Fruit fly (Drosophila melanogaster): ENCODE data around the gene CG4239.
A peak's percentile ranks its signal among the peaks of the same experiment; 100 is the strongest.

Gene CG4239

DNA sequence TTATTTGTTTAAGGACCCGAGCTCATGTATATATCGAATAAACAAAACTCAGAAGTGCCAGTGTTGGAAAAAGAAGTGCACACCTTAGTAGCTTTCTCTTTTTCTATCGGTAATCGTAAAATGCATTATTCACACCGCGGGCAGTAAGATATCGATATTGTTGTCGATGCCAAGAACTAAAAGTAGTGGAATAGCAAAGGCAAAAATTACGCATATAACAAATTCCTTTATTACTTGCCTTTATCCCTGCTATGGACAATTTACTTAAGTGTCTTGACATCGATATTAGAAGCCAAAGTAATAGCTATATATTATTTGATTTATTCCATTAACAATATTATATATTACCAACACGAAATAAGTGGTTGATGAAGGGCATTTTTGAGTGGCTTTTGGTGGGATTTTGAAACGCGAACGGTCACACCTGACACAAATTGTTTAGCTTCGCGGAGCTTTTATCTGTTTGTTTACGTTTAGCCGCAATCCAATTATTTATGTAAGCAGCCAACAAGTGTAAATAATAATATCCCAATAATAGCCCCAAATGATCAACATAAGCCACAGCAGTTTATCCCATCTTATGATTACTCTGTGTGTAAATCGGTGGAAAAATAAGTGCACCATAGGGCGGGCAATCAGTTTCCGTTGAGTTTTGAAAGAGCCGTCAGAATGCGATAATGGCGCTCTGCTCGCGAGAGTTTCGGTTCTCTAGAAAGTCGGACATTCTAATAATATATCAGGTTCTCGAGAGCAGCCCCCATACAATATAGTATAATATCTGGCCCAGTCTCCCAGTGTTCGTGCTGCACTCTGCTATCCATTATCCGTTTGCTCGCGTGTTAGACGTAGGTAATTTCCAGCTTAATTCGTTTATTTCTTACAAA, at the start of gene CG4239, which contains the start of gene CG9992 (continued):
- TF ChIP-seq trem (tag; optimal IDR thresholded peaks at IDR 0.05) (peak; percentile 56), CG1603 (tag; optimal IDR thresholded peaks at IDR 0.05) (peak; percentile 42), CG15011 (GFP tag; optimal IDR thresholded peaks at IDR 0.05) (peak; percentile 2), CG2120 (GFP tag; optimal IDR thresholded peaks at IDR 0.05) (peak; percentile 66), CG30403 (GFP tag; optimal IDR thresholded peaks at IDR 0.05) (peak; percentile 77), bigmax (GFP tag; optimal IDR thresholded peaks at IDR 0.05) (no peak), E2f2 (GFP tag; IDR thresholded peaks at IDR 0.05) (peak; percentile 33; the same call in 1 of the 2 replicates), Ets65A (GFP tag) (peak; percentile 95), Hr51 (GFP tag; optimal IDR thresholded peaks at IDR 0.05) (peak; percentile 36 to 59), HmgD (GFP tag; optimal IDR thresholded peaks at IDR 0.05) (peak; percentile 25), Trl (optimal IDR thresholded peaks at IDR 0.05) (peak in 1 of 2 experiments; percentile 52), Trl (GFP tag; optimal IDR thresholded peaks at IDR 0.05) (peak; percentile 1), Poxn (GFP tag; IDR thresholded peaks at IDR 0.05) (0 out of 2 replicates have a peak, but pooled peaks have one; percentile 25), Pdp1 (GFP tag; optimal IDR thresholded peaks at IDR 0.05) (peak; percentile 40 to 82), CG9876 (GFP tag; optimal IDR thresholded peaks at IDR 0.05) (no peak), CG10654 (GFP tag; optimal IDR thresholded peaks at IDR 0.05) (peak; percentile 61), dmrt11E (tag; optimal IDR thresholded peaks at IDR 0.05) (peak; percentile 61), tna (GFP tag; IDR thresholded peaks at IDR 0.05; ENCODE audit: partially characterized antibody) (no peak), CG13287 (GFP tag; IDR thresholded peaks at IDR 0.05; ENCODE audit: partially characterized antibody) (peak; percentile 28), Sry-β (GFP tag; optimal IDR thresholded peaks at IDR 0.05) (no peak), Atf-2 (GFP tag; optimal IDR thresholded peaks at IDR 0.05) (peak; percentile 5), Nf-YA (GFP tag; IDR thresholded peaks at IDR 0.05) (no peak), CG13775 (GFP tag; optimal IDR thresholded peaks at IDR 0.05) (peak; percentile 67), en (GFP tag; optimal IDR thresholded peaks at IDR 0.05) (no peak), CG4282 (GFP tag; optimal IDR thresholded peaks at IDR 0.05) (no peak), CG18011 (GFP tag; optimal IDR thresholded peaks at IDR 0.05) (no peak), CG12659 (GFP tag; optimal IDR thresholded peaks at IDR 0.05) (peak; percentile 80), CG10274 (GFP tag; optimal IDR thresholded peaks at IDR 0.05) (no peak), CG10959 (GFP tag; IDR thresholded peaks at IDR 0.05) (no peak), prd (optimal IDR thresholded peaks at IDR 0.05) (no peak), prd (GFP tag; IDR thresholded peaks at IDR 0.05) (peak; percentile 70; the same call in 2 of the 3 replicates), CG6683 (GFP tag; optimal IDR thresholded peaks at IDR 0.05) (no peak), CG2875 (GFP tag; optimal IDR thresholded peaks at IDR 0.05) (no peak), CkIIα-i1 (GFP tag; IDR thresholded peaks at IDR 0.05) (no peak), row (GFP tag; IDR thresholded peaks at IDR 0.05) (peak; percentile 89), CG31441 (GFP tag; IDR thresholded peaks at IDR 0.05) (peak; percentile 66; the same call in 1 of the 2 replicates), tll (GFP tag; optimal IDR thresholded peaks at IDR 0.05) (no peak), zen (tag; optimal IDR thresholded peaks at IDR 0.05) (peak; percentile 68), CG17568 (GFP tag; optimal IDR thresholded peaks at IDR 0.05) (peak; percentile 20), HLHmδ (GFP tag; optimal IDR thresholded peaks at IDR 0.05) (no peak), Kr (GFP tag; optimal IDR thresholded peaks at IDR 0.05) (no peak), Deaf1 (tag; optimal IDR thresholded peaks at IDR 0.05) (peak; percentile 26), Lhr (GFP tag; optimal IDR thresholded peaks at IDR 0.05) (peak; percentile 78), disco-r (GFP tag; optimal IDR thresholded peaks at IDR 0.05) (no peak), cg (GFP tag; optimal IDR thresholded peaks at IDR 0.05) (no peak), CG3847 (GFP tag; IDR thresholded peaks at IDR 0.05) (peak; percentile 75), eve (GFP tag; optimal IDR thresholded peaks at IDR 0.05) (no peak), otp (GFP tag; IDR thresholded peaks at IDR 0.05) (no peak), repo (GFP tag; optimal IDR thresholded peaks at IDR 0.05) (no peak)

Data from whole organism, embryonic.